Worm (Caenorhabditis elegans) whole organism, L1 larva: ENCODE measurements around the gene lsm-3.

Source experiments
- tlp-1 ChIP-seq: fragments of 150-350 bp; optimal IDR thresholded peaks from 2 replicates; lab custom pipeline; 2014; ENCODE audit warnings: missing biosample characterization, missing genetic modification characterization
- ztf-4 ChIP-seq: fragments of 150-350 bp; optimal IDR thresholded peaks from 2 replicates; lab custom pipeline; 2014; ENCODE audit warnings: missing biosample characterization, missing genetic modification characterization

- TF ChIP-seq tlp-1 (no peak), ztf-4 (tag; lab: Kevin White, UChicago) (no peak)
Measured at ce11 chrIV:13422200-13422599, 35.2 kb downstream of the lsm-3 start, which contains the start of gene nol-9.
